Worm (Caenorhabditis elegans): ENCODE measurements around the gene ifc-1.

ce11 chrV:2871754-2872504 is 9.3 kb upstream of the ifc-1 start:
- TF ChIP-seq C16A3.4 (tag; optimal IDR thresholded peaks at IDR 0.05) (no peak), unc-62 (GFP tag; optimal IDR thresholded peaks at IDR 0.05) (no peak), ama-1 (optimal IDR thresholded peaks at IDR 0.05) (no peak), sptf-1 (tag; optimal IDR thresholded peaks at IDR 0.05) (no peak), efl-3 (GFP tag; optimal IDR thresholded peaks at IDR 0.05) (no peak), snpc-4 (tag; optimal IDR thresholded peaks at IDR 0.05) (no peak)
